Worm (Caenorhabditis elegans) whole organism, L4 larva: ENCODE data around the gene Y49G5A.1.

ENCODE experiments used
- F26F4.8 ChIP-seq: fragments of 200-800 bp; sonication (Bioruptor generic); conservative IDR thresholded peaks from 2 replicates; pipeline ENCODE4 v1.3.6; 2022; ENCODE audit warnings: missing genetic modification characterization, missing compliant biosample characterization
- aha-1 ChIP-seq: fragments of 150-350 bp; peaks from one replicate; lab custom pipeline; 2014; ENCODE audit warnings: missing biosample characterization, missing genetic modification characterization
- ama-1 ChIP-seq: fragments of 150-350 bp; optimal IDR thresholded peaks from 2 replicates; lab custom pipeline; 2014; ENCODE audit warnings: inconsistent platforms, mixed read lengths
- attf-4 ChIP-seq: sonication (generic microtip); optimal IDR thresholded peaks from 3 replicates; lab custom pipeline; 2017; ENCODE audit warnings: missing biosample characterization, missing genetic modification characterization
- ceh-20 ChIP-seq: fragments of 200-800 bp; sonication (Bioruptor generic); IDR thresholded peaks from 2 replicates; pipeline ENCODE4 v1.3.6; 2022; ENCODE audit warnings: missing genetic modification reagents, missing genetic modification characterization, missing compliant biosample characterization
- ceh-44 ChIP-seq: fragments of 200-800 bp; sonication (Bioruptor generic); IDR thresholded peaks from 2 replicates; pipeline ENCODE4 v1.3.6; 2022; ENCODE audit warnings: missing genetic modification reagents, missing genetic modification characterization, missing compliant biosample characterization
- cey-2 ChIP-seq: sonication (generic microtip); optimal IDR thresholded peaks from 3 replicates; lab custom pipeline; 2017; ENCODE audit warnings: missing genetic modification characterization, mild to moderate bottlenecking, missing compliant biosample characterization, antibody characterized with exemption, borderline replicate concordance; ENCODE audit not compliant: insufficient read depth
- daf-16 ChIP-seq, 3 experiments: sonication (generic microtip); optimal IDR thresholded peaks; 2 replicates each; lab custom pipeline; 2016 to 2017; ENCODE audit warnings: missing genetic modification characterization in 3 of 3, missing genetic modification reagents in 3 of 3, mild to moderate bottlenecking in 2 of 3, missing compliant biosample characterization in 2 of 3, missing biosample characterization in 1 of 3, moderate library complexity in 1 of 3
- daf-8 ChIP-seq: fragments of 200-800 bp; sonication (Bioruptor generic); IDR thresholded peaks from 2 replicates; pipeline ENCODE4 v1.3.6; 2022; ENCODE audit warnings: missing genetic modification characterization, missing compliant biosample characterization
- dmd-6 ChIP-seq: fragments of 200-800 bp; sonication (Bioruptor generic); IDR thresholded peaks from 2 replicates; pipeline ENCODE4 v1.3.6; 2022; ENCODE audit warnings: missing genetic modification reagents, missing genetic modification characterization, missing compliant biosample characterization
- duxl-1 ChIP-seq: sonication (generic microtip); optimal IDR thresholded peaks from 2 replicates; lab custom pipeline; 2016; ENCODE audit warnings: mild to moderate bottlenecking, missing genetic modification characterization, moderate library complexity, missing compliant biosample characterization; ENCODE audit not compliant: poor library complexity
- dve-1 ChIP-seq: sonication (generic microtip); optimal IDR thresholded peaks from 2 replicates; lab custom pipeline; 2017; ENCODE audit warnings: antibody characterized with exemption, mild to moderate bottlenecking, missing genetic modification characterization, missing compliant biosample characterization; ENCODE audit not compliant: insufficient read depth
- egl-43 ChIP-seq: fragments of 200-800 bp; sonication (Bioruptor generic); IDR thresholded peaks from 2 replicates; pipeline ENCODE4 v1.3.6; 2022; ENCODE audit warnings: missing genetic modification reagents, missing genetic modification characterization, missing compliant biosample characterization
- fkh-10 ChIP-seq: fragments of 150-350 bp; optimal IDR thresholded peaks from 2 replicates; lab custom pipeline; 2014; ENCODE audit warnings: missing biosample characterization, missing genetic modification reagents, missing genetic modification characterization
- hlh-11 ChIP-seq: fragments of 200-800 bp; sonication (Bioruptor generic); optimal IDR thresholded peaks from 2 replicates; lab custom pipeline; 2018; ENCODE audit warnings: mild to moderate bottlenecking, missing genetic modification characterization, missing compliant biosample characterization
- hlh-30 ChIP-seq: sonication (generic microtip); optimal IDR thresholded peaks from 2 replicates; lab custom pipeline; 2017; ENCODE audit warnings: antibody characterized with exemption, mild to moderate bottlenecking, missing genetic modification characterization, missing compliant biosample characterization; ENCODE audit not compliant: insufficient read depth
- hmg-1.1 ChIP-seq: fragments of 200-800 bp; sonication (Bioruptor generic); IDR thresholded peaks from 2 replicates; pipeline ENCODE4 v1.3.6; 2022; ENCODE audit warnings: missing genetic modification reagents, missing genetic modification characterization, missing compliant biosample characterization
- jun-1 ChIP-seq: fragments of 150-350 bp; optimal IDR thresholded peaks from 2 replicates; lab custom pipeline; 2014; ENCODE audit warnings: missing biosample characterization, missing genetic modification reagents, missing genetic modification characterization
- lin-15B ChIP-seq: fragments of 150-350 bp; sonication (generic microtip); optimal IDR thresholded peaks from 3 replicates; lab custom pipeline; 2014; ENCODE audit warnings: missing biosample characterization, missing genetic modification characterization
- lin-29 ChIP-seq: fragments of 200-800 bp; sonication (Bioruptor generic); IDR thresholded peaks from 2 replicates; pipeline ENCODE4 v1.3.6; 2022; ENCODE audit warnings: missing genetic modification reagents, missing genetic modification characterization, missing compliant biosample characterization
- lin-38 ChIP-seq: fragments of 200-800 bp; sonication (Bioruptor generic); IDR thresholded peaks from 2 replicates; pipeline ENCODE4 v1.3.6; 2022; ENCODE audit warnings: missing genetic modification reagents, missing genetic modification characterization, missing compliant biosample characterization
- lsy-2 ChIP-seq, 2 experiments: fragments of 150-350 bp in 1 of 2; sonication (generic microtip) in 1 of 2; optimal IDR thresholded peaks; 2 replicates each; lab custom pipeline; 2014 to 2017; ENCODE audit warnings: missing biosample characterization in 2 of 2, missing genetic modification characterization in 2 of 2
- mdt-29 ChIP-seq: fragments of 200-800 bp; sonication (Bioruptor generic); IDR thresholded peaks from 2 replicates; pipeline ENCODE4 v1.3.6; 2022; ENCODE audit warnings: missing genetic modification reagents, missing genetic modification characterization, missing compliant biosample characterization
- nhr-102 ChIP-seq: sonication (generic microtip); optimal IDR thresholded peaks from 2 replicates; lab custom pipeline; 2016; ENCODE audit warnings: mild to moderate bottlenecking, missing genetic modification characterization, moderate library complexity, missing compliant biosample characterization
- nhr-11 ChIP-seq: fragments of 150-350 bp; optimal IDR thresholded peaks from 2 replicates; lab custom pipeline; 2014; ENCODE audit warnings: missing biosample characterization, missing genetic modification characterization
- nhr-25 ChIP-seq: sonication (generic microtip); optimal IDR thresholded peaks from 2 replicates; lab custom pipeline; 2017; ENCODE audit warnings: missing genetic modification characterization, mild to moderate bottlenecking, missing compliant biosample characterization, antibody characterized with exemption, moderate library complexity, borderline replicate concordance; ENCODE audit not compliant: insufficient read depth
- nhr-28 ChIP-seq: fragments of 150-350 bp; optimal IDR thresholded peaks from 2 replicates; lab custom pipeline; 2014; ENCODE audit warnings: missing biosample characterization, missing genetic modification characterization
- nhr-48 ChIP-seq: sonication (generic microtip); optimal IDR thresholded peaks from 2 replicates; lab custom pipeline; 2016; ENCODE audit warnings: mild to moderate bottlenecking, missing genetic modification characterization, missing compliant biosample characterization
- nhr-6 ChIP-seq: fragments of 150-350 bp; optimal IDR thresholded peaks from 2 replicates; lab custom pipeline; 2014; ENCODE audit warnings: missing biosample characterization, missing genetic modification characterization
- pha-4 ChIP-seq, 2 experiments: fragments of 150-350 bp in 1 of 2; fragments of 200-800 bp in 1 of 2; sonication (Bioruptor generic) in 1 of 2; IDR thresholded peaks in 1 of 2; optimal IDR thresholded peaks in 1 of 2; 2 replicates each; pipeline versions ENCODE4 v1.3.6 to Lab custom; 2014 to 2022; ENCODE audit warnings: missing genetic modification characterization in 2 of 2, missing genetic modification reagents in 2 of 2, missing biosample characterization in 1 of 2, missing compliant biosample characterization in 1 of 2
- pqm-1 ChIP-seq: sonication (generic microtip); optimal IDR thresholded peaks from 2 replicates; lab custom pipeline; 2017; ENCODE audit warnings: missing biosample characterization, missing genetic modification characterization
- saeg-2 ChIP-seq: fragments of 200-800 bp; sonication (Bioruptor generic); IDR thresholded peaks from 2 replicates; pipeline ENCODE4 v1.3.6; 2022; ENCODE audit warnings: missing genetic modification reagents, missing genetic modification characterization, missing compliant biosample characterization
- sdz-12 ChIP-seq: fragments of 200-800 bp; sonication (Bioruptor generic); optimal IDR thresholded peaks from 2 replicates; lab custom pipeline; 2018; ENCODE audit warnings: mild to moderate bottlenecking, missing genetic modification characterization, missing compliant biosample characterization
- skn-1 ChIP-seq: fragments of 150-350 bp; optimal IDR thresholded peaks from 2 replicates; lab custom pipeline; 2014; ENCODE audit warnings: missing biosample characterization, missing genetic modification characterization
- snpc-1.2 ChIP-seq: fragments of 200-800 bp; sonication (Bioruptor generic); IDR thresholded peaks from 2 replicates; pipeline ENCODE4 v1.3.6; 2022; ENCODE audit warnings: missing genetic modification reagents, missing genetic modification characterization, missing compliant biosample characterization
- snpc-4 ChIP-seq: fragments of 150-350 bp; optimal IDR thresholded peaks from 2 replicates; lab custom pipeline; 2014; ENCODE audit warnings: missing biosample characterization, missing genetic modification characterization
- spr-1 ChIP-seq: sonication (generic microtip); optimal IDR thresholded peaks from 2 replicates; lab custom pipeline; 2016; ENCODE audit warnings: mild to moderate bottlenecking, missing genetic modification characterization, missing compliant biosample characterization
- tag-97 ChIP-seq: fragments of 200-800 bp; sonication (Bioruptor generic); IDR thresholded peaks from 2 replicates; pipeline ENCODE4 v1.3.6; 2022; ENCODE audit warnings: missing genetic modification characterization, missing compliant biosample characterization
- tra-1 ChIP-seq: fragments of 200-800 bp; sonication (Bioruptor generic); IDR thresholded peaks from 2 replicates; pipeline ENCODE4 v1.3.6; 2022; ENCODE audit warnings: missing genetic modification reagents, missing genetic modification characterization, missing compliant biosample characterization
- unc-130 ChIP-seq: sonication (generic microtip); optimal IDR thresholded peaks from 2 replicates; lab custom pipeline; 2016; ENCODE audit warnings: missing genetic modification reagents, missing genetic modification characterization, missing compliant biosample characterization
- unc-39 ChIP-seq: sonication (generic microtip); optimal IDR thresholded peaks from 2 replicates; lab custom pipeline; 2017; ENCODE audit warnings: missing biosample characterization, missing genetic modification characterization
- unc-62 ChIP-seq, 3 experiments: fragments of 150-350 bp in 1 of 3; sonication (generic microtip); optimal IDR thresholded peaks in 2 of 3; peaks in 1 of 3; 1 replicate in 1 of 3; 2 replicates in 2 of 3; lab custom pipeline; 2014 to 2017; ENCODE audit warnings: missing biosample characterization in 3 of 3, missing genetic modification characterization in 3 of 3, missing genetic modification reagents in 3 of 3, missing genotype in 1 of 3
- zfp-3 ChIP-seq: fragments of 200-800 bp; sonication (Bioruptor generic); conservative IDR thresholded peaks from 2 replicates; pipeline ENCODE4 v1.3.6; 2022; ENCODE audit warnings: missing genetic modification reagents, missing genetic modification characterization, missing compliant biosample characterization
- ztf-11 ChIP-seq: fragments of 150-350 bp; optimal IDR thresholded peaks from 2 replicates; lab custom pipeline; 2014; ENCODE audit warnings: missing biosample characterization, missing genetic modification characterization

Y49G5A.1 gene

ce11 chrV:5272619-5273074 lies 14.5 kb downstream of the Y49G5A.1 start (continued):
- TF ChIP-seq cey-2 (tag; lab: Kevin White, UChicago) (no peak), daf-8 (GFP tag; lab: Robert Waterston, UW) (no peak), nhr-6 (no peak), unc-130 (GFP tag; lab: Kevin White, UChicago) (no peak), skn-1 (no peak), egl-43 (peak; percentile 15; the same call in 1 of the 2 replicates), hmg-1.1 (GFP tag; lab: Robert Waterston, UW) (0 out of 2 replicates have a peak, but pooled peaks have one; percentile 17), saeg-2 (no peak), spr-1 (no peak), pha-4 (GFP tag; IDR thresholded peaks at IDR 0.05; lab: Robert Waterston, UW) (no peak), pha-4 (tag; optimal IDR thresholded peaks at IDR 0.05; lab: Kevin White, UChicago) (no peak), hlh-11 (tag; lab: Kevin White, UChicago) (peak; percentile 70), zfp-3 (GFP tag; lab: Robert Waterston, UW) (no peak), F26F4.8 (no peak), mdt-29 (GFP tag; lab: Robert Waterston, UW) (no peak), fkh-10 (GFP tag; lab: Kevin White, UChicago) (no peak), hlh-30 (tag; lab: Kevin White, UChicago) (peak; percentile 15), ztf-11 (tag; lab: Kevin White, UChicago) (no peak), nhr-48 (peak; percentile 60), nhr-25 (no peak), ceh-20 (GFP tag; lab: Robert Waterston, UW) (no peak), dmd-6 (GFP tag; lab: Robert Waterston, UW) (peak; percentile 46; the same call in 1 of the 2 replicates)

DNA sequence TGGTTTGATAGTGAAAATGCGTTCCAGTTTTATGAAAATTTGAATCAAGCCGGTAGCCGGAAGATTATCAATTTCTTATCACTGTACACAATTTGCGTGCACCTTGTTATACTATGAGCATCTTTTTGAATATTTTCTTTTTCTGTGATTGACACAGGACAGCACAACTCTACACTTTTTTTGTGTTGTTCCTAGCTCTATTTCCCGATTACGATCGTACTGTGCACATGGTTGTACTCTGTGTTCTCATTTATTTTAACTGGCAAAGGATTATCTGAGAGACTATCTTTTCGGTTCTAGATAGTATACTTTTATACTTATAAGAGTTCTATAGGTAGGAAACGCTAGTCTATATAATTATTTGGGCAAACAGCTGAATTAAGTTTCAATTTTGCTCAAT lies 15.1 kb downstream of the Y49G5A.1 start:
- no peak for TF ChIP-seq sdz-12 (GFP tag; lab: Kevin White, UChicago)
- TF ChIP-seq lsy-2 (tag; optimal IDR thresholded peaks at IDR 0.05; lab: Kevin White, UChicago) = no peak
- no peak for TF ChIP-seq pqm-1
- TF ChIP-seq nhr-28 (tag; lab: Kevin White, UChicago) = peak; percentile 7
- peak; percentile 53 for TF ChIP-seq dmd-6 (GFP tag; lab: Robert Waterston, UW)
- TF ChIP-seq saeg-2 = no peak
- no peak for TF ChIP-seq ama-1 (lab: Kevin White, UChicago)
- TF ChIP-seq lin-15B (tag; lab: Kevin White, UChicago) = no peak
- TF ChIP-seq daf-16 (GFP tag; optimal IDR thresholded peaks at IDR 0.05; lab: Kevin White, UChicago) = no peak
- TF ChIP-seq daf-16 (tag; optimal IDR thresholded peaks at IDR 0.05; lab: Kevin White, UChicago) = peak; percentile 51
- no peak for TF ChIP-seq daf-8 (GFP tag; lab: Robert Waterston, UW)
- TF ChIP-seq lin-38 = 0 out of 2 replicates have a peak, but pooled peaks have one; percentile 7
- TF ChIP-seq, all 104 proteins: peak for 4

ce11 chrV:5271487-5271886 lies 15.7 kb downstream of the Y49G5A.1 start:
- TF ChIP-seq lin-29 (GFP tag; lab: Robert Waterston, UW) (no peak), ceh-44 (GFP tag; lab: Robert Waterston, UW) (no peak), unc-62 (GFP tag; optimal IDR thresholded peaks at IDR 0.05 in 1 of 2; lab: Kevin White, UChicago) (peak in 1 of 2 experiments; percentile 93), unc-62 (tag; optimal IDR thresholded peaks at IDR 0.05; lab: Kevin White, UChicago) (no peak), daf-16 (GFP tag; optimal IDR thresholded peaks at IDR 0.05; lab: Kevin White, UChicago) (peak; percentile 42 to 80), daf-16 (tag; optimal IDR thresholded peaks at IDR 0.05; lab: Kevin White, UChicago) (peak; percentile 76), nhr-11 (tag; lab: Kevin White, UChicago) (peak; percentile 85), lsy-2 (tag; optimal IDR thresholded peaks at IDR 0.05; lab: Kevin White, UChicago) (peak in 1 of 2 experiments; percentile 52), hlh-30 (tag; lab: Kevin White, UChicago) (peak; percentile 93), snpc-4 (tag; lab: Kevin White, UChicago) (no peak), unc-39 (tag; lab: Kevin White, UChicago) (no peak), nhr-48 (peak; percentile 98), attf-4 (tag; lab: Kevin White, UChicago) (no peak), mdt-29 (GFP tag; lab: Robert Waterston, UW) (peak; percentile 46; the same call in 1 of the 2 replicates), dve-1 (peak; percentile 78), aha-1 (tag; lab: Kevin White, UChicago) (peak; percentile 99), hmg-1.1 (GFP tag; lab: Robert Waterston, UW) (peak; percentile 50), tra-1 (peak; percentile 89), pqm-1 (peak; percentile 61), snpc-1.2 (no peak), lin-38 (peak; percentile 50), nhr-28 (tag; lab: Kevin White, UChicago) (peak; percentile 85), jun-1 (tag; lab: Kevin White, UChicago) (peak; percentile 33), tag-97 (GFP tag; lab: Robert Waterston, UW) (no peak), nhr-102 (tag; lab: Kevin White, UChicago) (peak; percentile 81), duxl-1 (tag; lab: Kevin White, UChicago) (peak; percentile 74)
